Fruit fly (Drosophila melanogaster): ENCODE measurements around the gene Cpr72Eb.

The Cpr72Eb gene

DNA sequence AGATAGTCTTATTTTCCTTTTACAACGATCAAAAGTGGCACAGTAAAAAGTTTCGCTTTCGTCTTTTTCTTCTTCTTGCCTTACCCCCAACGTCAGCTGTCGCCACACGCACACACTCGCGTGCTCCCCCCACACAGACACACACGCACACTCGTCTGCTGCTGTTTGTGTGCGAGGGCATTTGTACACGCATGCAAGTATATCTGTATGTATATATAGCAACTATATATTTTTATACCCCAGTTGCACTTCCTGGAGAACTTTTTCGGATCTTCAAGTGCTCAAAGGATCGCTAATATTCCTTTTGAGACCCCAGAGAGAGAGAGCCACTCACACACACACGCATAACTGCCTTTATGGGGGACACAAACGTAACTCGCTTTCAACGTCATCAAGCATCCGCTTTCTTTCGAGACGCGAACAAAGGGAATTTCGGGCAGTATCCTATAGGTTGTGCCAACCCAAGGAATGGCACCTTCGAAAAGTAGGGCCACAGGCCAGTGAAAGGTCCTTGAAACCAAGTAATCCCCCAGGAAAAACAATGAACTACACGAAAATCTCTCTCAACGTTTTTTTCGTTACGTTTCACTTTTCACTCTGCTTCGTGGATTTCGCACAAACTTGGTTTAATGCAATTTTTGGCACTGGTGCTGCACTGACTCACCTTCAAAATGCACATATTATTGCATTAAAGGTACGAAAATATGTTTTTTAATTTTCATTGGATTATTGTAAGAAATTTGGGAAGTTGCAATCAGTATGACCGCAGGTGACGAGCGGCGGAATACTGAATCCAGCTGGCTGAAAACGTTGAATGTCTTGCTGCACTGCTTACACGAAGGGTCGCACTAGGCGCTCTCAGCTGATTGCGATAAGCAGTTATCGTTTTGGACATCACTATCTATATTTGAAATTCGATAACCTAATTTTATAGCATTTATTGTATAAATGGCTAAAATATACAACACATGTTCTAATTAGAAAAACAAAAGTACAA lies 13.4 kb downstream of the Cpr72Eb start, which contains the start of gene roq (continued):
- no peak for TF ChIP-seq CG7271 (tag; optimal IDR thresholded peaks at IDR 0.05)
- TF ChIP-seq insv (GFP tag; optimal IDR thresholded peaks at IDR 0.05), result peak in 1 of 2 experiments; percentile 72
- TF ChIP-seq CG6689 (GFP tag; IDR thresholded peaks at IDR 0.05), result no peak
- no peak for TF ChIP-seq CG3163 (GFP tag; optimal IDR thresholded peaks at IDR 0.05)
- peak; percentile 45 for TF ChIP-seq vvl (GFP tag; IDR thresholded peaks at IDR 0.05)
- TF ChIP-seq cas (GFP tag; IDR thresholded peaks at IDR 0.05), result no peak
- TF ChIP-seq Tbp (GFP tag; optimal IDR thresholded peaks at IDR 0.05), result no peak
- TF ChIP-seq D (optimal IDR thresholded peaks at IDR 0.05), result no peak
- no peak for TF ChIP-seq D (GFP tag; optimal IDR thresholded peaks at IDR 0.05)
- TF ChIP-seq CG1603 (tag; optimal IDR thresholded peaks at IDR 0.05), result peak; percentile 85
- TF ChIP-seq HmgZ (tag; optimal IDR thresholded peaks at IDR 0.05), result peak; percentile 58
- TF ChIP-seq CG12391 (tag; optimal IDR thresholded peaks at IDR 0.05), result peak; percentile 24
- TF ChIP-seq CG16779 (GFP tag; IDR thresholded peaks at IDR 0.05), result no peak
- no peak for TF ChIP-seq CG4424 (GFP tag; optimal IDR thresholded peaks at IDR 0.05)
- TF ChIP-seq CG11695 (GFP tag; IDR thresholded peaks at IDR 0.05), result no peak
- no peak for TF ChIP-seq NFAT (GFP tag; IDR thresholded peaks at IDR 0.05)
- peak; percentile 22; the same call in 1 of the 2 replicates for TF ChIP-seq Atf6 (GFP tag; IDR thresholded peaks at IDR 0.05)
- TF ChIP-seq CG17359 (tag; optimal IDR thresholded peaks at IDR 0.05), result no peak
- peak; percentile 78 for TF ChIP-seq Myb (GFP tag; optimal IDR thresholded peaks at IDR 0.05)
- no peak for TF ChIP-seq CG9932 (GFP tag; IDR thresholded peaks at IDR 0.05)
- TF ChIP-seq CG7745 (tag; optimal IDR thresholded peaks at IDR 0.05), result no peak
- peak; percentile 92 for TF ChIP-seq Blimp-1 (GFP tag; optimal IDR thresholded peaks at IDR 0.05)
- TF ChIP-seq Lhr (GFP tag; optimal IDR thresholded peaks at IDR 0.05), result peak; percentile 39
- no peak for TF ChIP-seq tx (GFP tag; optimal IDR thresholded peaks at IDR 0.05)
- TF ChIP-seq Camta (GFP tag; optimal IDR thresholded peaks at IDR 0.05), result no peak
- peak; percentile 91 for TF ChIP-seq Dref (GFP tag; IDR thresholded peaks at IDR 0.05)
- no peak for TF ChIP-seq Usf (GFP tag; optimal IDR thresholded peaks at IDR 0.05)
- peak; percentile 25 for TF ChIP-seq bigmax (GFP tag; optimal IDR thresholded peaks at IDR 0.05)
- TF ChIP-seq run (tag; optimal IDR thresholded peaks at IDR 0.05), result no peak
- TF ChIP-seq unpg (GFP tag; optimal IDR thresholded peaks at IDR 0.05), result no peak
- TF ChIP-seq CG12155 (GFP tag; optimal IDR thresholded peaks at IDR 0.05), result no peak
- no peak for TF ChIP-seq shn (GFP tag; optimal IDR thresholded peaks at IDR 0.05)
- no peak for TF ChIP-seq Doc2 (GFP tag; IDR thresholded peaks at IDR 0.05)
- no peak for TF ChIP-seq eyg (GFP tag; optimal IDR thresholded peaks at IDR 0.05)
- TF ChIP-seq Nf-YB (GFP tag; optimal IDR thresholded peaks at IDR 0.05), result no peak
- no peak for TF ChIP-seq maf-S (GFP tag; optimal IDR thresholded peaks at IDR 0.05)
- TF ChIP-seq sna (GFP tag; IDR thresholded peaks at IDR 0.05; ENCODE audit: partially characterized antibody), result 0 out of 2 replicates have a peak, but pooled peaks have one; percentile 19
- TF ChIP-seq bowl (GFP tag; IDR thresholded peaks at IDR 0.05), result no peak
- TF ChIP-seq C15 (GFP tag; IDR thresholded peaks at IDR 0.05), result no peak
- TF ChIP-seq lab (GFP tag; optimal IDR thresholded peaks at IDR 0.05), result no peak
- no peak for TF ChIP-seq CG4404 (GFP tag; IDR thresholded peaks at IDR 0.05)
- TF ChIP-seq Xrp1 (GFP tag; IDR thresholded peaks at IDR 0.05), result no peak
- peak; percentile 53 for TF ChIP-seq CG15514 (GFP tag; optimal IDR thresholded peaks at IDR 0.05)
- no peak for TF ChIP-seq CG2889 (GFP tag; IDR thresholded peaks at IDR 0.05)
- TF ChIP-seq CG10462 (GFP tag; optimal IDR thresholded peaks at IDR 0.05), result no peak
- TF ChIP-seq slou (GFP tag; optimal IDR thresholded peaks at IDR 0.05), result no peak
- no peak for TF ChIP-seq luna (GFP tag; optimal IDR thresholded peaks at IDR 0.05)
- no peak for TF ChIP-seq CG6683 (GFP tag; optimal IDR thresholded peaks at IDR 0.05)
- TF ChIP-seq CG42726 (GFP tag; IDR thresholded peaks at IDR 0.05; ENCODE audit: partially characterized antibody), result peak; percentile 62; the same call in 1 of the 2 replicates
